Fruit fly (Drosophila melanogaster) whole organism, embryonic: ENCODE data around the gene CG6785.

Experiments used
- Abd-B ChIP-seq: fragments of 200-800 bp; sonication (Bioruptor generic); optimal IDR thresholded peaks from 2 replicates; lab custom pipeline; 2018; ENCODE audit warnings: missing biosample characterization, mild to moderate bottlenecking, missing genetic modification characterization, moderate library complexity
- B-H2 ChIP-seq: fragments of 200-800 bp; sonication (Bioruptor generic); optimal IDR thresholded peaks from 2 replicates; lab custom pipeline; 2018; ENCODE audit warnings: missing biosample characterization, mild to moderate bottlenecking, missing genetic modification characterization
- Bdp1 ChIP-seq: fragments of 200-800 bp; sonication (Bioruptor generic); optimal IDR thresholded peaks from 3 replicates; lab custom pipeline; 2016; ENCODE audit warnings: missing biosample characterization, missing genetic modification characterization
- CG10543 ChIP-seq: fragments of 200-800 bp; sonication (Bioruptor generic); optimal IDR thresholded peaks from 3 replicates; lab custom pipeline; 2017; ENCODE audit warnings: missing biosample characterization, mild to moderate bottlenecking, missing genetic modification characterization, moderate library complexity
- CG11247 ChIP-seq: fragments of 200-800 bp; sonication (Bioruptor generic); IDR thresholded peaks from 2 replicates; pipeline ENCODE4 v1.3.6; 2022; ENCODE audit warnings: missing biosample characterization, missing genetic modification characterization
- CG11723 ChIP-seq: fragments of 200-800 bp; sonication (Bioruptor generic); optimal IDR thresholded peaks from 2 replicates; lab custom pipeline; 2017; ENCODE audit warnings: missing biosample characterization, mild to moderate bottlenecking, missing genetic modification characterization
- CG12155 ChIP-seq: fragments of 200-800 bp; sonication (Bioruptor generic); optimal IDR thresholded peaks from 3 replicates; lab custom pipeline; 2016; ENCODE audit warnings: missing biosample characterization, missing genetic modification characterization
- CG12299 ChIP-seq: fragments of 200-800 bp; sonication (Bioruptor generic); optimal IDR thresholded peaks from 2 replicates; lab custom pipeline; 2018; ENCODE audit warnings: missing biosample characterization, mild to moderate bottlenecking, missing genetic modification characterization
- CG13624 ChIP-seq: fragments of 200-800 bp; sonication (Bioruptor generic); optimal IDR thresholded peaks from 2 replicates; lab custom pipeline; 2016; ENCODE audit warnings: missing biosample characterization, missing genetic modification characterization
- CG14965 ChIP-seq: fragments of 200-800 bp; sonication (Bioruptor generic); optimal IDR thresholded peaks from 2 replicates; lab custom pipeline; 2016; ENCODE audit warnings: missing biosample characterization, missing genetic modification characterization, borderline replicate concordance
- CG15514 ChIP-seq: fragments of 200-800 bp; sonication (Bioruptor generic); optimal IDR thresholded peaks from 3 replicates; lab custom pipeline; 2017; ENCODE audit warnings: missing biosample characterization, missing genetic modification characterization, mild to moderate bottlenecking, moderate library complexity, missing genetic modification reagents
- CG18599 ChIP-seq: fragments of 200-800 bp; sonication (Bioruptor generic); optimal IDR thresholded peaks from 3 replicates; lab custom pipeline; 2017; ENCODE audit warnings: missing biosample characterization, missing genetic modification characterization, mild to moderate bottlenecking, moderate library complexity, missing genetic modification reagents
- CG2889 ChIP-seq: fragments of 200-800 bp; sonication (Bioruptor generic); IDR thresholded peaks from 3 replicates; pipeline ENCODE4 v1.3.6; 2022; ENCODE audit warnings: missing biosample characterization, missing genetic modification characterization
- CG30403 ChIP-seq: fragments of 200-800 bp; sonication (Bioruptor generic); optimal IDR thresholded peaks from 3 replicates; lab custom pipeline; 2016; ENCODE audit warnings: missing biosample characterization, missing genetic modification characterization
- CG31365 ChIP-seq: fragments of 200-800 bp; sonication (Bioruptor generic); optimal IDR thresholded peaks from 2 replicates; lab custom pipeline; 2018; ENCODE audit warnings: missing biosample characterization, mild to moderate bottlenecking, missing genetic modification characterization
- CG3163 ChIP-seq: fragments of 200-800 bp; sonication (Bioruptor generic); optimal IDR thresholded peaks from 3 replicates; lab custom pipeline; 2016; ENCODE audit warnings: missing biosample characterization, missing genetic modification characterization
- CG32532 ChIP-seq: fragments of 200-800 bp; sonication (Bioruptor generic); IDR thresholded peaks from 2 replicates; pipeline ENCODE4 v1.3.6; 2022; ENCODE audit warnings: missing biosample characterization, missing genetic modification characterization
- CG5953 ChIP-seq: fragments of 200-800 bp; sonication (Bioruptor generic); IDR thresholded peaks from 2 replicates; pipeline ENCODE4 v1.3.6; 2022; ENCODE audit warnings: missing biosample characterization, missing genetic modification characterization
- CG6683 ChIP-seq: fragments of 200-800 bp; sonication (Bioruptor generic); optimal IDR thresholded peaks from 2 replicates; lab custom pipeline; 2017; ENCODE audit warnings: missing biosample characterization, mild to moderate bottlenecking, missing genetic modification characterization, missing genetic modification reagents
- CG6689 ChIP-seq: fragments of 200-800 bp; sonication (Bioruptor generic); IDR thresholded peaks from 2 replicates; pipeline ENCODE4 v1.3.6; 2022; ENCODE audit warnings: missing biosample characterization, missing genetic modification characterization
- CG6765 ChIP-seq: fragments of 200-800 bp; sonication (Bioruptor generic); optimal IDR thresholded peaks from 3 replicates; lab custom pipeline; 2017; ENCODE audit warnings: missing biosample characterization, mild to moderate bottlenecking, missing genetic modification characterization
- CG7987 ChIP-seq: fragments of 200-800 bp; sonication (Bioruptor generic); optimal IDR thresholded peaks from 2 replicates; lab custom pipeline; 2018; ENCODE audit warnings: missing biosample characterization, mild to moderate bottlenecking, missing genetic modification characterization, moderate library complexity
- CG8281 ChIP-seq: fragments of 200-800 bp; sonication (Bioruptor generic); optimal IDR thresholded peaks from 2 replicates; lab custom pipeline; 2018; ENCODE audit warnings: missing biosample characterization, mild to moderate bottlenecking, missing genetic modification characterization, moderate library complexity
- CG8388 ChIP-seq: fragments of 200-800 bp; sonication (Bioruptor generic); optimal IDR thresholded peaks from 2 replicates; lab custom pipeline; 2019; ENCODE audit warnings: missing biosample characterization, mild to moderate bottlenecking, missing genetic modification characterization, moderate library complexity
- Dfd ChIP-seq, 2 experiments: fragments of >200 bp; optimal IDR thresholded peaks; 2 replicates each; lab custom pipeline; 2017; ENCODE audit warnings: missing biosample characterization in 2 of 2, missing genetic modification characterization in 2 of 2
- HmgZ ChIP-seq: fragments of 200-800 bp; sonication (Bioruptor generic); optimal IDR thresholded peaks from 2 replicates; lab custom pipeline; 2018; ENCODE audit warnings: missing biosample characterization, mild to moderate bottlenecking, missing genetic modification characterization
- Med ChIP-seq: fragments of 200-800 bp; sonication (Bioruptor generic); peaks from one replicate; lab custom pipeline; 2016; ENCODE audit warnings: missing biosample characterization, missing genetic modification characterization, mild to moderate bottlenecking, inconsistent platforms, moderate library complexity
- Myb ChIP-seq: fragments of 200-800 bp; sonication (Bioruptor generic); optimal IDR thresholded peaks from 2 replicates; lab custom pipeline; 2016; ENCODE audit warnings: missing biosample characterization, missing genetic modification characterization
- Nf-YB ChIP-seq: fragments of 200-800 bp; sonication (Bioruptor generic); optimal IDR thresholded peaks from 3 replicates; lab custom pipeline; 2019; ENCODE audit warnings: missing biosample characterization, mild to moderate bottlenecking, missing genetic modification characterization, moderate library complexity
- Nf-YC ChIP-seq: fragments of 200-800 bp; optimal IDR thresholded peaks from 3 replicates; lab custom pipeline; 2019; ENCODE audit warnings: missing biosample characterization, mild to moderate bottlenecking, missing genetic modification characterization, moderate library complexity
- NfI ChIP-seq: fragments of 200-800 bp; sonication (Bioruptor generic); optimal IDR thresholded peaks from 3 replicates; lab custom pipeline; 2018; ENCODE audit warnings: missing biosample characterization, mild to moderate bottlenecking, missing genetic modification characterization, moderate library complexity
- Rfx ChIP-seq: fragments of 200-800 bp; sonication (Bioruptor generic); IDR thresholded peaks from 2 replicates; pipeline ENCODE4 v1.3.6; 2022; ENCODE audit warnings: missing biosample characterization, missing genetic modification characterization
- Trl ChIP-seq, 3 experiments: fragments of >200 bp in 2 of 3; fragments of 200-800 bp in 1 of 3; sonication (Bioruptor generic) in 1 of 3; optimal IDR thresholded peaks; 2 replicates in 1 of 3; 3 replicates in 2 of 3; lab custom pipeline; 2016 to 2017; ENCODE audit warnings: missing biosample characterization in 1 of 3, missing genetic modification characterization in 1 of 3
- ab ChIP-seq: fragments of 200-800 bp; sonication (Bioruptor generic); optimal IDR thresholded peaks from 2 replicates; lab custom pipeline; 2016; ENCODE audit warnings: missing biosample characterization, missing genetic modification characterization
- al ChIP-seq: fragments of 200-800 bp; sonication (Bioruptor generic); IDR thresholded peaks from 2 replicates; pipeline ENCODE4 v1.3.6; 2022; ENCODE audit warnings: missing biosample characterization, missing genetic modification characterization
- bsh ChIP-seq, 2 experiments: fragments of 200-800 bp; sonication (Bioruptor generic); optimal IDR thresholded peaks; 2 replicates each; lab custom pipeline; 2017 to 2018; ENCODE audit warnings: mild to moderate bottlenecking in 2 of 2, missing biosample characterization in 2 of 2, missing genetic modification characterization in 2 of 2, moderate library complexity in 1 of 2
- chinmo ChIP-seq: fragments of 200-800 bp; sonication (Bioruptor generic); IDR thresholded peaks from 4 replicates; pipeline ENCODE4 v1.3.6; 2022; ENCODE audit warnings: missing biosample characterization, missing genetic modification characterization; ENCODE audit not compliant: partially characterized antibody
- exex ChIP-seq: fragments of 200-800 bp; sonication (Bioruptor generic); optimal IDR thresholded peaks from 4 replicates; lab custom pipeline; 2018; ENCODE audit warnings: missing biosample characterization, mild to moderate bottlenecking, missing genetic modification characterization, moderate library complexity
- hbn ChIP-seq: fragments of 200-800 bp; sonication (Bioruptor generic); IDR thresholded peaks from 2 replicates; pipeline ENCODE4 v1.3.6; 2022; ENCODE audit warnings: missing biosample characterization, missing genetic modification characterization; ENCODE audit not compliant: partially characterized antibody
- hkb ChIP-seq, 2 experiments: fragments of 200-800 bp in 1 of 2; fragments of >200 bp in 1 of 2; sonication (Bioruptor generic) in 1 of 2; IDR thresholded peaks in 1 of 2; optimal IDR thresholded peaks in 1 of 2; 2 replicates each; pipeline versions ENCODE4 v1.3.6 to Lab custom; 2017 to 2022; ENCODE audit warnings: missing biosample characterization in 1 of 2, missing genetic modification characterization in 1 of 2
- klu ChIP-seq: fragments of 200-800 bp; sonication (Bioruptor generic); IDR thresholded peaks from 2 replicates; pipeline ENCODE4 v1.3.6; 2022; ENCODE audit warnings: missing biosample characterization, missing genetic modification characterization
- mam ChIP-seq: fragments of 200-800 bp; sonication (Bioruptor generic); optimal IDR thresholded peaks from 3 replicates; lab custom pipeline; 2016; ENCODE audit warnings: missing biosample characterization, missing genetic modification characterization
- mirr ChIP-seq: fragments of 200-800 bp; sonication (Bioruptor generic); optimal IDR thresholded peaks from 3 replicates; lab custom pipeline; 2018; ENCODE audit warnings: missing biosample characterization, mild to moderate bottlenecking, missing genetic modification characterization
- nom ChIP-seq: fragments of 200-800 bp; sonication (Bioruptor generic); optimal IDR thresholded peaks from 2 replicates; lab custom pipeline; 2017; ENCODE audit warnings: missing biosample characterization, missing genetic modification characterization, mild to moderate bottlenecking, moderate library complexity, missing genetic modification reagents
- run ChIP-seq: fragments of 200-800 bp; sonication (Bioruptor generic); optimal IDR thresholded peaks from 3 replicates; lab custom pipeline; 2018; ENCODE audit warnings: missing biosample characterization, mild to moderate bottlenecking, missing genetic modification characterization
- salm ChIP-seq: fragments of 200-800 bp; sonication (Bioruptor generic); optimal IDR thresholded peaks from 2 replicates; lab custom pipeline; 2018; ENCODE audit warnings: missing biosample characterization, mild to moderate bottlenecking, missing genetic modification characterization
- sc ChIP-seq, 3 experiments: fragments of >200 bp in 2 of 3; fragments of 200-800 bp in 1 of 3; sonication (Bioruptor generic) in 1 of 3; optimal IDR thresholded peaks; 2 replicates in 2 of 3; 3 replicates in 1 of 3; lab custom pipeline; 2017; ENCODE audit warnings: mild to moderate bottlenecking in 1 of 3, missing biosample characterization in 1 of 3, missing genetic modification characterization in 1 of 3, missing genetic modification reagents in 1 of 3
- sna ChIP-seq: fragments of 200-800 bp; sonication (Bioruptor generic); IDR thresholded peaks from 2 replicates; pipeline ENCODE4 v1.3.6; 2022; ENCODE audit warnings: missing biosample characterization, missing genetic modification characterization; ENCODE audit not compliant: partially characterized antibody

CG6785 gene

DNA sequence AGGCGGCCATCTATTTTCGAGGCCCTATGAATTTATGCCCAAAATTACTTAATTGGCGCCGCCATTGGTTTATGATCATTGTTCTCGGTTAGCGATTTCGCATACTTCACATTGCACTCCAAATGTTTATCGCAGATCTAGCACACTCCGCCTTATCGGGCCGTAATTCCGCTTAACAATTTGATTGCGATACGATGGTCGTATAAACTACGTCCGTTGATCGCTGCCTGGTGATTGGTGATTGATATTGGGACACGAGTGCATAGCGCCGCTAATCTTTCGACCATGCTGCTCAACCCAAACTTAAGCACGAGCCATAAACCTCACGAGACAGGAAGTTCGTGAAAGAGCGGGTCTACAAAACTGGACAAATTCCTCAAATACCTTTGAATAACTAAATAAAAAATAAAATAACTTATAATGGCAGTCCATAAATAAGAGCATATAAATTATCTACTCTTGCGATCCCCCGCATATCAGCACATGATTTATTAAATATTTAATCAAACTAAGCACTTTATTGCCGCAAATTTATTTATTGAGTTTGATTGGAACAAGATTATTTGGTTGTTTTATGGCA is 14.4 kb downstream of the CG6785 start (continued):
- no peak for TF ChIP-seq Trl (optimal IDR thresholded peaks at IDR 0.05; lab: Kevin White, UChicago)
- TF ChIP-seq Trl (GFP tag; optimal IDR thresholded peaks at IDR 0.05; lab: Kevin White, UChicago), result no peak
- no peak for TF ChIP-seq Dfd (GFP tag; optimal IDR thresholded peaks at IDR 0.05; lab: Kevin White, UChicago)
- TF ChIP-seq Nf-YC (tag; lab: Kevin White, UChicago), result peak; percentile 53
- TF ChIP-seq CG14965, result no peak
- no peak for TF ChIP-seq CG3163 (GFP tag; lab: Kevin White, UChicago)
- no peak for TF ChIP-seq CG15514 (GFP tag; lab: Kevin White, UChicago)
- TF ChIP-seq bsh (GFP tag; optimal IDR thresholded peaks at IDR 0.05; lab: Kevin White, UChicago), result no peak
- 0 out of 4 replicates have a peak, but pooled peaks have one; percentile 48 for TF ChIP-seq chinmo (GFP tag; lab: Robert Waterston, UW)
- TF ChIP-seq CG10543 (GFP tag; lab: Kevin White, UChicago), result no peak
- TF ChIP-seq al (GFP tag; lab: Robert Waterston, UW), result no peak
- TF ChIP-seq Abd-B, result no peak
- no peak for TF ChIP-seq CG11247 (GFP tag; lab: Robert Waterston, UW)
- TF ChIP-seq sna (GFP tag; lab: Robert Waterston, UW), result no peak
- no peak for TF ChIP-seq CG6765
- TF ChIP-seq Bdp1, result no peak
- no peak for TF ChIP-seq CG2889 (GFP tag; lab: Robert Waterston, UW)
- TF ChIP-seq CG5953 (GFP tag; lab: Robert Waterston, UW), result no peak
- peak; percentile 96 for TF ChIP-seq exex
- no peak for TF ChIP-seq klu (GFP tag; lab: Robert Waterston, UW)
- no peak for TF ChIP-seq CG30403
- no peak for TF ChIP-seq CG13624 (GFP tag; lab: Kevin White, UChicago)
- TF ChIP-seq CG12299 (tag; lab: Kevin White, UChicago), result no peak
- peak; percentile 4 for TF ChIP-seq CG18599 (GFP tag; lab: Kevin White, UChicago)
- TF ChIP-seq Rfx (GFP tag; lab: Robert Waterston, UW), result no peak
- TF ChIP-seq B-H2, result peak; percentile 10
- no peak for TF ChIP-seq HmgZ (tag; lab: Kevin White, UChicago)
- no peak for TF ChIP-seq Myb (GFP tag; lab: Kevin White, UChicago)
- no peak for TF ChIP-seq CG6689
- TF ChIP-seq hbn (GFP tag; lab: Robert Waterston, UW), result no peak
- no peak for TF ChIP-seq CG32532 (GFP tag; lab: Robert Waterston, UW)
- TF ChIP-seq sc (optimal IDR thresholded peaks at IDR 0.05; lab: Kevin White, UChicago), result no peak
- no peak for TF ChIP-seq sc (GFP tag; optimal IDR thresholded peaks at IDR 0.05; lab: Kevin White, UChicago)
- no peak for TF ChIP-seq NfI (GFP tag; lab: Kevin White, UChicago)
- peak; percentile 12 for TF ChIP-seq Med (GFP tag; lab: Kevin White, UChicago)
- TF ChIP-seq hkb (optimal IDR thresholded peaks at IDR 0.05; lab: Kevin White, UChicago), result no peak
- TF ChIP-seq hkb (GFP tag; IDR thresholded peaks at IDR 0.05; lab: Robert Waterston, UW), result no peak
- no peak for TF ChIP-seq CG12155 (GFP tag; lab: Kevin White, UChicago)
- TF ChIP-seq salm (tag; lab: Kevin White, UChicago), result no peak
- no peak for TF ChIP-seq CG8388 (GFP tag; lab: Kevin White, UChicago)
- peak; percentile 15 for TF ChIP-seq mirr (GFP tag; lab: Kevin White, UChicago)
- TF ChIP-seq ab (GFP tag; lab: Kevin White, UChicago), result no peak
- no peak for TF ChIP-seq CG31365 (tag; lab: Kevin White, UChicago)
- TF ChIP-seq Nf-YB (GFP tag; lab: Kevin White, UChicago), result peak; percentile 58
- TF ChIP-seq CG7987 (GFP tag; lab: Kevin White, UChicago), result no peak
- no peak for TF ChIP-seq CG11723
- no peak for TF ChIP-seq mam (GFP tag; lab: Kevin White, UChicago)
- no peak for TF ChIP-seq CG6683 (GFP tag; lab: Kevin White, UChicago)
- no peak for TF ChIP-seq run
- no peak for TF ChIP-seq nom (GFP tag; lab: Kevin White, UChicago)
- TF ChIP-seq CG8281 (tag; lab: Kevin White, UChicago), result no peak
